Worm (Caenorhabditis elegans) whole organism, L1 larva: ENCODE measurements around the gene xpf-1.
A peak's percentile ranks its signal among the peaks of the same experiment; 100 is the strongest.

Source experiments
- C04F5.9 ChIP-seq: sonication (generic microtip); optimal IDR thresholded peaks from 2 replicates; lab custom pipeline; 2016; ENCODE audit warnings: missing genetic modification characterization, missing compliant biosample characterization
- C16A3.4 ChIP-seq: fragments of 150-350 bp; optimal IDR thresholded peaks from 2 replicates; lab custom pipeline; 2014; ENCODE audit warnings: missing biosample characterization, missing genetic modification characterization
- aha-1 ChIP-seq: fragments of 150-350 bp; optimal IDR thresholded peaks from 2 replicates; lab custom pipeline; 2014; ENCODE audit warnings: missing biosample characterization, missing genetic modification characterization
- alr-1 ChIP-seq: fragments of 200-800 bp; sonication (Bioruptor generic); optimal IDR thresholded peaks from 2 replicates; lab custom pipeline; 2018; ENCODE audit warnings: borderline replicate concordance, mild to moderate bottlenecking, missing genetic modification characterization, missing compliant biosample characterization
- aly-2 ChIP-seq: fragments of 150-350 bp; optimal IDR thresholded peaks from 2 replicates; lab custom pipeline; 2014; ENCODE audit warnings: missing biosample characterization, missing genetic modification characterization
- blmp-1 ChIP-seq: fragments of 150-350 bp; optimal IDR thresholded peaks from 2 replicates; lab custom pipeline; 2014; ENCODE audit warnings: missing biosample characterization, missing genetic modification characterization
- ceh-8 ChIP-seq: fragments of 200-800 bp; sonication (Bioruptor generic); optimal IDR thresholded peaks from 2 replicates; lab custom pipeline; 2018; ENCODE audit warnings: mild to moderate bottlenecking, missing genetic modification characterization, moderate library complexity, missing compliant biosample characterization
- ceh-88 ChIP-seq: fragments of 200-800 bp; sonication (Bioruptor generic); IDR thresholded peaks from 2 replicates; pipeline ENCODE4 v1.3.6; 2022; ENCODE audit warnings: missing genetic modification characterization, missing compliant biosample characterization
- ceh-90 ChIP-seq: sonication (generic microtip); optimal IDR thresholded peaks from 2 replicates; lab custom pipeline; 2016; ENCODE audit warnings: missing genetic modification characterization, missing compliant biosample characterization
- ces-1 ChIP-seq: fragments of 150-350 bp; optimal IDR thresholded peaks from 2 replicates; lab custom pipeline; 2014; ENCODE audit warnings: missing biosample characterization, missing genetic modification reagents, missing genetic modification characterization
- dpl-1 ChIP-seq, 3 experiments: fragments of 150-350 bp in 2 of 3; sonication (generic microtip) in 1 of 3; optimal IDR thresholded peaks; 2 replicates each; lab custom pipeline; 2014 to 2017; ENCODE audit warnings: missing biosample characterization in 3 of 3, missing genetic modification characterization in 3 of 3, missing genetic modification reagents in 3 of 3
- efl-1 ChIP-seq, 4 experiments: fragments of 150-350 bp; optimal IDR thresholded peaks in 3 of 4; peaks in 1 of 4; 1 replicate in 1 of 4; 2 replicates in 3 of 4; lab custom pipeline; 2014; ENCODE audit warnings: missing biosample characterization in 2 of 4, missing genetic modification characterization in 2 of 4, missing genetic modification reagents in 2 of 4
- egl-13 ChIP-seq: sonication (generic microtip); optimal IDR thresholded peaks from 2 replicates; lab custom pipeline; 2016; ENCODE audit warnings: missing genotype, missing genetic modification reagents, missing genetic modification characterization, missing compliant biosample characterization
- elt-3 ChIP-seq, 6 experiments: fragments of 150-350 bp in 1 of 6; sonication (generic microtip); optimal IDR thresholded peaks; 2 replicates each; lab custom pipeline; 2017 to 2018; ENCODE audit warnings: missing biosample characterization in 6 of 6, missing genetic modification characterization in 6 of 6, inconsistent platforms in 1 of 6
- fkh-4 ChIP-seq: sonication (generic microtip); optimal IDR thresholded peaks from 2 replicates; lab custom pipeline; 2016; ENCODE audit warnings: missing compliant biosample characterization, missing genetic modification characterization, borderline replicate concordance
- hlh-17 ChIP-seq: fragments of 200-800 bp; sonication (Bioruptor generic); optimal IDR thresholded peaks from 2 replicates; lab custom pipeline; 2018; ENCODE audit warnings: missing genetic modification characterization, mild to moderate bottlenecking, missing compliant biosample characterization, moderate library complexity, borderline replicate concordance
- irx-1 ChIP-seq: sonication (generic microtip); optimal IDR thresholded peaks from 2 replicates; lab custom pipeline; 2016; ENCODE audit warnings: missing genetic modification characterization, missing compliant biosample characterization
- jun-1 ChIP-seq: fragments of 150-350 bp; optimal IDR thresholded peaks from 2 replicates; lab custom pipeline; 2014; ENCODE audit warnings: missing biosample characterization, missing genetic modification reagents, missing genetic modification characterization
- lin-13 ChIP-seq: fragments of 150-350 bp; optimal IDR thresholded peaks from 2 replicates; lab custom pipeline; 2014; ENCODE audit warnings: missing biosample characterization, missing genetic modification reagents, missing genetic modification characterization
- lin-35 ChIP-seq, 2 experiments: fragments of 150-350 bp; optimal IDR thresholded peaks; 2 replicates each; lab custom pipeline; 2014; ENCODE audit warnings: missing biosample characterization in 2 of 2, missing genetic modification characterization in 2 of 2, missing genetic modification reagents in 2 of 2
- lin-39 ChIP-seq: fragments of 150-350 bp; optimal IDR thresholded peaks from 2 replicates; lab custom pipeline; 2014; ENCODE audit warnings: missing biosample characterization, missing genetic modification reagents, missing genetic modification characterization
- lsy-2 ChIP-seq, 2 experiments: fragments of 150-350 bp; optimal IDR thresholded peaks; 2 replicates each; lab custom pipeline; 2014; ENCODE audit warnings: missing biosample characterization in 2 of 2, missing genetic modification characterization in 2 of 2
- mab-9 ChIP-seq: fragments of 200-800 bp; sonication (Bioruptor generic); IDR thresholded peaks from 2 replicates; pipeline ENCODE4 v1.3.6; 2022; ENCODE audit warnings: missing genetic modification reagents, missing genetic modification characterization, missing compliant biosample characterization
- mef-2 ChIP-seq: fragments of 150-350 bp; optimal IDR thresholded peaks from 2 replicates; lab custom pipeline; 2014; ENCODE audit warnings: missing biosample characterization, missing genetic modification characterization
- mep-1 ChIP-seq: fragments of 150-350 bp; optimal IDR thresholded peaks from 2 replicates; lab custom pipeline; 2014; ENCODE audit warnings: missing biosample characterization, missing genetic modification characterization
- nhr-11 ChIP-seq: fragments of 150-350 bp; optimal IDR thresholded peaks from 2 replicates; lab custom pipeline; 2014; ENCODE audit warnings: missing biosample characterization, missing genetic modification characterization
- nhr-20 ChIP-seq: sonication (generic microtip); optimal IDR thresholded peaks from 2 replicates; lab custom pipeline; 2016; ENCODE audit warnings: mild to moderate bottlenecking, missing genetic modification characterization, missing compliant biosample characterization
- nhr-237 ChIP-seq: fragments of 150-350 bp; optimal IDR thresholded peaks from 2 replicates; lab custom pipeline; 2014; ENCODE audit warnings: missing biosample characterization, missing genetic modification characterization
- nhr-28 ChIP-seq: fragments of 150-350 bp; optimal IDR thresholded peaks from 2 replicates; lab custom pipeline; 2014; ENCODE audit warnings: missing biosample characterization, missing genetic modification characterization
- nhr-47 ChIP-seq: sonication (generic microtip); optimal IDR thresholded peaks from 2 replicates; lab custom pipeline; 2016; ENCODE audit warnings: mild to moderate bottlenecking, missing genetic modification characterization, moderate library complexity, missing compliant biosample characterization
- nhr-71 ChIP-seq: sonication (generic microtip); optimal IDR thresholded peaks from 2 replicates; lab custom pipeline; 2016; ENCODE audit warnings: mild to moderate bottlenecking, missing genetic modification characterization, moderate library complexity, missing compliant biosample characterization
- nhr-76 ChIP-seq: sonication (generic microtip); optimal IDR thresholded peaks from 2 replicates; lab custom pipeline; 2017; ENCODE audit warnings: missing biosample characterization, missing genetic modification characterization
- nhr-77 ChIP-seq: fragments of 150-350 bp; optimal IDR thresholded peaks from 2 replicates; lab custom pipeline; 2014; ENCODE audit warnings: missing biosample characterization, missing genetic modification characterization
- pag-3 ChIP-seq: sonication (generic microtip); optimal IDR thresholded peaks from 2 replicates; lab custom pipeline; 2017; ENCODE audit warnings: missing genetic modification characterization, mild to moderate bottlenecking, missing compliant biosample characterization, antibody characterized with exemption, borderline replicate concordance; ENCODE audit not compliant: insufficient read depth
- rnt-1 ChIP-seq: sonication (generic microtip); optimal IDR thresholded peaks from 2 replicates; lab custom pipeline; 2016; ENCODE audit warnings: mild to moderate bottlenecking, missing genetic modification characterization, moderate library complexity, missing compliant biosample characterization
- skn-1 ChIP-seq: fragments of 150-350 bp; optimal IDR thresholded peaks from 2 replicates; lab custom pipeline; 2014; ENCODE audit warnings: missing biosample characterization, missing genetic modification characterization
- sptf-1 ChIP-seq: fragments of 150-350 bp; optimal IDR thresholded peaks from 2 replicates; lab custom pipeline; 2014; ENCODE audit warnings: missing biosample characterization, missing genetic modification characterization
- sup-37 ChIP-seq: fragments of 200-800 bp; sonication (Bioruptor generic); optimal IDR thresholded peaks from 2 replicates; lab custom pipeline; 2018; ENCODE audit warnings: mild to moderate bottlenecking, missing genetic modification characterization, missing compliant biosample characterization
- unc-130 ChIP-seq: fragments of 150-350 bp; optimal IDR thresholded peaks from 2 replicates; lab custom pipeline; 2017; ENCODE audit warnings: missing biosample characterization, missing genetic modification characterization, inconsistent platforms
- unc-98 ChIP-seq: fragments of 200-800 bp; sonication (Bioruptor generic); IDR thresholded peaks from 2 replicates; pipeline ENCODE4 v1.3.6; 2022; ENCODE audit warnings: missing genetic modification characterization, missing compliant biosample characterization
- vab-15 ChIP-seq: sonication (generic microtip); optimal IDR thresholded peaks from 2 replicates; lab custom pipeline; 2017; ENCODE audit warnings: missing genotype, mild to moderate bottlenecking, missing genetic modification characterization, missing compliant biosample characterization
- xbp-1 ChIP-seq: sonication (generic microtip); optimal IDR thresholded peaks from 2 replicates; lab custom pipeline; 2016; ENCODE audit warnings: missing genetic modification characterization, missing compliant biosample characterization
- zip-4 ChIP-seq: fragments of 200-800 bp; sonication (Bioruptor generic); optimal IDR thresholded peaks from 2 replicates; lab custom pipeline; 2018; ENCODE audit warnings: mild to moderate bottlenecking, missing genetic modification characterization, moderate library complexity, missing compliant biosample characterization

The xpf-1 gene

DNA sequence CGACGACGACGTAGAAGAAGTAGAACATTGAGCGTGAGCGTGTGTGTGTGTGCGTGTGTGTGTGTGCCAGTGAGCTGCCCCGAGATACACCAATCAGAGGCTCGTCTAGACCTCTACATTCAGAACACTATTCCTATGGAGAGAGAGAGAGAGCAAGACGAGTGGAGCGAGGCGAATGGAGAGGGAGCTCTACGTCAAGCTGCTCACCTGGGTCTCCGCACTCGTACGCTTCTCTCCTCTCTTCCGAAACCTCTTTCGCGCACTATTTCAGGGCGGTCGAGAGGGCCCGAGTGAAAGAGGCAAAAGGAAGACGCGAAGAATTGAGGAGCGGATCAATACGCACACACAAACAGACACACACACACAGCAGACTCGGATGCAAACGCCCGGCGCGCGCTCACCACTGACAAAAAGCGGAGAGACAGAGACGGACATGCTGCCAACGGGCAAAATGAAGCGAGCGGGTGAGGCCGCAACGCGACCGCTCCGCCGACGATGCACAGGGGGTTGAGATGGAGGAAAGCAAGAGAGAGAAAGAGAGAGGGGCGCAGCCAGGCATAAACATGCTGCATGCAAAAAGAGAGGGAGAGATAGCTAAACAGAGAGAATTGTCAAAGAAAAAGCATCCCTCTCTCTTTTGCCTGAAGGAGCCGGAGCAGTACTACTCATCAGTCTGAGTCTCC is 53.7 kb downstream of the xpf-1 start (continued):
- no peak for TF ChIP-seq pag-3
- TF ChIP-seq dpl-1 (GFP tag; optimal IDR thresholded peaks at IDR 0.05; lab: Kevin White, UChicago) = peak; percentile 17 to 41 (median 40)
- TF ChIP-seq lin-35 (GFP tag; optimal IDR thresholded peaks at IDR 0.05; lab: Kevin White, UChicago) = peak; percentile 54 to 59
- no peak for TF ChIP-seq nhr-11 (tag; lab: Kevin White, UChicago)
- no peak for TF ChIP-seq hlh-17 (GFP tag; lab: Kevin White, UChicago)
- TF ChIP-seq nhr-77 (tag; lab: Kevin White, UChicago) = peak; percentile 89
- no peak for TF ChIP-seq C04F5.9 (tag; lab: Kevin White, UChicago)
- no peak for TF ChIP-seq nhr-28
- peak; percentile 64 to 80 for TF ChIP-seq efl-1 (optimal IDR thresholded peaks at IDR 0.05; lab: Kevin White, UChicago)
- peak; percentile 8 to 94 for TF ChIP-seq efl-1 (GFP tag; optimal IDR thresholded peaks at IDR 0.05 in 1 of 2; lab: Kevin White, UChicago)
- TF ChIP-seq elt-3 (tag; optimal IDR thresholded peaks at IDR 0.05; lab: Kevin White, UChicago) = peak in 1 of 6 experiments; percentile 13
- TF ChIP-seq ceh-90 (tag; lab: Kevin White, UChicago) = no peak
- peak; percentile 38 for TF ChIP-seq blmp-1 (tag; lab: Kevin White, UChicago)
- TF ChIP-seq lin-39 (tag; lab: Kevin White, UChicago) = peak; percentile 8
- peak; percentile 69 for TF ChIP-seq skn-1 (tag; lab: Kevin White, UChicago)
- no peak for TF ChIP-seq zip-4
- TF ChIP-seq alr-1 (tag; lab: Kevin White, UChicago) = no peak
- TF ChIP-seq mef-2 = peak; percentile 6
- no peak for TF ChIP-seq aha-1 (tag; lab: Kevin White, UChicago)
- no peak for TF ChIP-seq unc-98 (GFP tag; lab: Robert Waterston, UW)
- peak; percentile 75 for TF ChIP-seq C16A3.4 (tag; lab: Kevin White, UChicago)
- no peak for TF ChIP-seq vab-15
- TF ChIP-seq nhr-71 = peak; percentile 96
- TF ChIP-seq nhr-237 (tag; lab: Kevin White, UChicago) = no peak
- peak; percentile 19 for TF ChIP-seq fkh-4 (tag; lab: Kevin White, UChicago)
- peak; percentile 90 for TF ChIP-seq nhr-47 (tag; lab: Kevin White, UChicago)
- peak; percentile 86 for TF ChIP-seq irx-1 (tag; lab: Kevin White, UChicago)
- peak; percentile 78 for TF ChIP-seq egl-13 (tag; lab: Kevin White, UChicago)
- TF ChIP-seq rnt-1 = peak; percentile 45
- no peak for TF ChIP-seq ces-1 (GFP tag; lab: Kevin White, UChicago)
- TF ChIP-seq mab-9 (GFP tag; lab: Robert Waterston, UW) = peak; percentile 47; the same call in 1 of the 2 replicates
- no peak for TF ChIP-seq sptf-1 (tag; lab: Kevin White, UChicago)
- TF ChIP-seq nhr-20 (tag; lab: Kevin White, UChicago) = peak; percentile 82
- TF ChIP-seq unc-130 (tag; lab: Kevin White, UChicago) = peak; percentile 51
- no peak for TF ChIP-seq sup-37 (GFP tag; lab: Kevin White, UChicago)
- TF ChIP-seq ceh-8 = peak; percentile 56
- TF ChIP-seq aly-2 (tag; lab: Kevin White, UChicago) = peak; percentile 37
- TF ChIP-seq lsy-2 (tag; optimal IDR thresholded peaks at IDR 0.05; lab: Kevin White, UChicago) = peak; percentile 73 to 80
- peak; percentile 69 for TF ChIP-seq jun-1 (tag; lab: Kevin White, UChicago)
- peak; percentile 67 for TF ChIP-seq xbp-1
- TF ChIP-seq nhr-76 = peak; percentile 29
- peak; percentile 59 for TF ChIP-seq lin-13 (GFP tag; lab: Kevin White, UChicago)
- TF ChIP-seq ceh-88 (GFP tag; lab: Robert Waterston, UW) = peak; percentile 63; the same call in 1 of the 2 replicates
- peak; percentile 31 for TF ChIP-seq mep-1 (tag; lab: Kevin White, UChicago)
